Worm (Caenorhabditis elegans) whole organism, L2 larva: ENCODE results near the gene cyp-14A4.

Source experiments
- C34F6.9 ChIP-seq: fragments of 150-350 bp; optimal IDR thresholded peaks from 2 replicates; lab custom pipeline; 2014; ENCODE audit warnings: missing biosample characterization, missing genetic modification characterization
- F13H6.1 ChIP-seq: sonication (generic microtip); optimal IDR thresholded peaks from 2 replicates; lab custom pipeline; 2016; ENCODE audit warnings: missing genetic modification characterization, missing compliant biosample characterization
- R02D3.7 ChIP-seq: fragments of 150-350 bp; optimal IDR thresholded peaks from 2 replicates; lab custom pipeline; 2014; ENCODE audit warnings: missing biosample characterization, missing genetic modification characterization
- Y55F3AM.14 ChIP-seq: fragments of 200-800 bp; sonication (Bioruptor generic); optimal IDR thresholded peaks from 2 replicates; lab custom pipeline; 2018; ENCODE audit warnings: mild to moderate bottlenecking, missing genetic modification characterization, missing compliant biosample characterization
- alr-1 ChIP-seq: fragments of 150-350 bp; optimal IDR thresholded peaks from 2 replicates; lab custom pipeline; 2014; ENCODE audit warnings: missing biosample characterization, missing genetic modification characterization
- aly-2 ChIP-seq: fragments of 150-350 bp; optimal IDR thresholded peaks from 2 replicates; lab custom pipeline; 2014; ENCODE audit warnings: missing biosample characterization, missing genetic modification characterization
- ceh-16 ChIP-seq: fragments of 150-350 bp; optimal IDR thresholded peaks from 2 replicates; lab custom pipeline; 2014; ENCODE audit warnings: missing biosample characterization, missing genetic modification characterization
- crh-2 ChIP-seq: sonication (generic microtip); optimal IDR thresholded peaks from 2 replicates; lab custom pipeline; 2017; ENCODE audit warnings: missing biosample characterization, missing genetic modification characterization
- dmd-4 ChIP-seq: sonication (generic microtip); optimal IDR thresholded peaks from 2 replicates; lab custom pipeline; 2017; ENCODE audit warnings: missing biosample characterization, missing genetic modification characterization
- egl-27 ChIP-seq: sonication (generic microtip); optimal IDR thresholded peaks from 3 replicates; lab custom pipeline; 2017; ENCODE audit warnings: missing biosample characterization, missing genetic modification reagents, missing genetic modification characterization
- elt-3 ChIP-seq: sonication (generic microtip); optimal IDR thresholded peaks from 2 replicates; lab custom pipeline; 2017; ENCODE audit warnings: missing biosample characterization, missing genetic modification characterization
- fos-1 ChIP-seq: fragments of 150-350 bp; optimal IDR thresholded peaks from 2 replicates; lab custom pipeline; 2014; ENCODE audit warnings: missing biosample characterization, missing genetic modification characterization
- gmeb-1 ChIP-seq: fragments of 150-350 bp; optimal IDR thresholded peaks from 2 replicates; lab custom pipeline; 2014; ENCODE audit warnings: missing biosample characterization, missing genetic modification characterization
- lin-11 ChIP-seq: fragments of 150-350 bp; sonication (generic microtip); optimal IDR thresholded peaks from 2 replicates; lab custom pipeline; 2014; ENCODE audit warnings: missing biosample characterization, missing genetic modification characterization, inconsistent platforms, mixed read lengths
- lin-39 ChIP-seq: fragments of 150-350 bp; optimal IDR thresholded peaks from 2 replicates; lab custom pipeline; 2014; ENCODE audit warnings: missing biosample characterization, missing genetic modification reagents, missing genetic modification characterization
- lsy-2 ChIP-seq, 2 experiments: fragments of 150-350 bp in 1 of 2; sonication (generic microtip) in 1 of 2; optimal IDR thresholded peaks; 2 replicates each; lab custom pipeline; 2014 to 2017; ENCODE audit warnings: missing biosample characterization in 2 of 2, missing genetic modification characterization in 2 of 2
- mab-5 ChIP-seq: fragments of 150-350 bp; optimal IDR thresholded peaks from 2 replicates; lab custom pipeline; 2014; ENCODE audit warnings: missing biosample characterization, missing genetic modification characterization
- mbf-1 ChIP-seq: sonication (generic microtip); optimal IDR thresholded peaks from 2 replicates; lab custom pipeline; 2017; ENCODE audit warnings: missing biosample characterization, missing genetic modification characterization
- mdl-1 ChIP-seq, 2 experiments: fragments of 150-350 bp in 1 of 2; sonication (generic microtip) in 1 of 2; optimal IDR thresholded peaks; 2 replicates each; lab custom pipeline; 2017; ENCODE audit warnings: missing biosample characterization in 2 of 2, missing genetic modification characterization in 2 of 2
- nhr-10 ChIP-seq: sonication (generic microtip); optimal IDR thresholded peaks from 2 replicates; lab custom pipeline; 2017; ENCODE audit warnings: missing biosample characterization, missing genetic modification characterization
- nhr-12 ChIP-seq: fragments of 150-350 bp; optimal IDR thresholded peaks from 2 replicates; lab custom pipeline; 2014; ENCODE audit warnings: missing biosample characterization, missing genetic modification characterization
- nhr-129 ChIP-seq: fragments of 150-350 bp; optimal IDR thresholded peaks from 2 replicates; lab custom pipeline; 2014; ENCODE audit warnings: missing biosample characterization, missing genetic modification characterization
- nhr-21 ChIP-seq: fragments of 150-350 bp; optimal IDR thresholded peaks from 2 replicates; lab custom pipeline; 2014; ENCODE audit warnings: missing biosample characterization, missing genetic modification characterization
- nhr-237 ChIP-seq: fragments of 150-350 bp; optimal IDR thresholded peaks from 2 replicates; lab custom pipeline; 2014; ENCODE audit warnings: missing biosample characterization, missing genetic modification characterization
- nhr-6 ChIP-seq: fragments of 150-350 bp; optimal IDR thresholded peaks from 2 replicates; lab custom pipeline; 2014; ENCODE audit warnings: missing biosample characterization, missing genetic modification characterization
- nhr-77 ChIP-seq: fragments of 150-350 bp; optimal IDR thresholded peaks from 2 replicates; lab custom pipeline; 2014; ENCODE audit warnings: missing biosample characterization, missing genetic modification characterization
- sem-4 ChIP-seq: fragments of 150-350 bp; optimal IDR thresholded peaks from 2 replicates; lab custom pipeline; 2014; ENCODE audit warnings: missing biosample characterization, missing genetic modification reagents, missing genetic modification characterization
- skn-1 ChIP-seq: sonication (generic microtip); optimal IDR thresholded peaks from 2 replicates; lab custom pipeline; 2017; ENCODE audit warnings: missing biosample characterization, missing genetic modification characterization
- sma-3 ChIP-seq: sonication (generic microtip); optimal IDR thresholded peaks from 2 replicates; lab custom pipeline; 2016; ENCODE audit warnings: missing genetic modification reagents, missing genetic modification characterization, missing compliant biosample characterization
- sma-9 ChIP-seq, 2 experiments: fragments of 150-350 bp in 1 of 2; sonication (generic microtip) in 1 of 2; optimal IDR thresholded peaks; 2 replicates each; lab custom pipeline; 2014 to 2016; ENCODE audit warnings: missing genetic modification characterization in 2 of 2, mild to moderate bottlenecking in 1 of 2, missing biosample characterization in 1 of 2, missing compliant biosample characterization in 1 of 2, missing genetic modification reagents in 1 of 2, moderate library complexity in 1 of 2
- unc-39 ChIP-seq: fragments of 150-350 bp; optimal IDR thresholded peaks from 2 replicates; lab custom pipeline; 2014; ENCODE audit warnings: missing biosample characterization, missing genetic modification characterization
- unc-55 ChIP-seq: fragments of 150-350 bp; sonication (generic microtip); optimal IDR thresholded peaks from 3 replicates; lab custom pipeline; 2014; ENCODE audit warnings: missing biosample characterization, missing genetic modification reagents, missing genetic modification characterization
- zag-1 ChIP-seq: fragments of 150-350 bp; optimal IDR thresholded peaks from 2 replicates; lab custom pipeline; 2014; ENCODE audit warnings: missing biosample characterization, missing genetic modification characterization
- ztf-1 ChIP-seq: fragments of 200-800 bp; sonication (Bioruptor generic); conservative IDR thresholded peaks from 2 replicates; pipeline ENCODE4 v1.3.6; 2022; ENCODE audit warnings: missing genetic modification characterization, missing compliant biosample characterization
- ztf-4 ChIP-seq: fragments of 150-350 bp; optimal IDR thresholded peaks from 2 replicates; lab custom pipeline; 2014; ENCODE audit warnings: missing biosample characterization, missing genetic modification characterization

The cyp-14A4 gene

ce11 chrX:13269586-13269985 lies 14.4 kb downstream of the cyp-14A4 start, which contains the start of gene cyp-14A2:
cyp-14A2 (minus strand) TSS chrX:13269686.
- TF ChIP-seq aly-2 (tag; lab: Kevin White, UChicago) (no peak), zag-1 (tag; lab: Kevin White, UChicago) (no peak), alr-1 (tag; lab: Kevin White, UChicago) (no peak), lsy-2 (tag; optimal IDR thresholded peaks at IDR 0.05; lab: Kevin White, UChicago) (no peak), mab-5 (tag; lab: Kevin White, UChicago) (no peak), unc-55 (GFP tag; lab: Kevin White, UChicago) (no peak), nhr-12 (tag; lab: Kevin White, UChicago) (no peak), F13H6.1 (tag; lab: Kevin White, UChicago) (no peak), nhr-21 (tag; lab: Kevin White, UChicago) (no peak), egl-27 (tag; lab: Kevin White, UChicago) (no peak), elt-3 (tag; lab: Kevin White, UChicago) (no peak)

ce11 chrX:13267230-13267629 lies 16.8 kb downstream of the cyp-14A4 start, which contains the start of gene cyp-14A1:
cyp-14A1 (minus strand) TSS chrX:13267355.
- TF ChIP-seq unc-55 (GFP tag; lab: Kevin White, UChicago) (no peak), nhr-129 (tag; lab: Kevin White, UChicago) (peak; percentile 74), aly-2 (tag; lab: Kevin White, UChicago) (no peak), sem-4 (no peak)

ce11 chrX:13264550-13264949 lies 19.4 kb downstream of the cyp-14A4 start:
- TF ChIP-seq sma-9 (GFP tag; optimal IDR thresholded peaks at IDR 0.05; lab: Kevin White, UChicago) (peak; percentile 68), sma-9 (tag; optimal IDR thresholded peaks at IDR 0.05; lab: Kevin White, UChicago) (no peak), Y55F3AM.14 (GFP tag; lab: Kevin White, UChicago) (peak; percentile 23), lsy-2 (tag; optimal IDR thresholded peaks at IDR 0.05; lab: Kevin White, UChicago) (peak in 1 of 2 experiments; percentile 36), mdl-1 (tag; optimal IDR thresholded peaks at IDR 0.05; lab: Kevin White, UChicago) (no peak), R02D3.7 (tag; lab: Kevin White, UChicago) (no peak), crh-2 (tag; lab: Kevin White, UChicago) (peak; percentile 36), gmeb-1 (tag; lab: Kevin White, UChicago) (peak; percentile 19), C34F6.9 (tag; lab: Kevin White, UChicago) (peak; percentile 36), ceh-16 (peak; percentile 31), lin-11 (tag; lab: Kevin White, UChicago) (peak; percentile 28), ztf-4 (tag; lab: Kevin White, UChicago) (peak; percentile 35), unc-55 (GFP tag; lab: Kevin White, UChicago) (peak; percentile 66), skn-1 (tag; lab: Kevin White, UChicago) (no peak), F13H6.1 (tag; lab: Kevin White, UChicago) (peak; percentile 65), egl-27 (tag; lab: Kevin White, UChicago) (no peak), nhr-6 (tag; lab: Kevin White, UChicago) (no peak), zag-1 (tag; lab: Kevin White, UChicago) (peak; percentile 45), mab-5 (tag; lab: Kevin White, UChicago) (no peak), unc-39 (tag; lab: Kevin White, UChicago) (no peak), sem-4 (peak; percentile 16), nhr-21 (tag; lab: Kevin White, UChicago) (peak; percentile 42), sma-3 (GFP tag; lab: Kevin White, UChicago) (peak; percentile 30), nhr-129 (tag; lab: Kevin White, UChicago) (peak; percentile 83), fos-1 (peak; percentile 19), nhr-77 (tag; lab: Kevin White, UChicago) (no peak)
- TF ChIP-seq, all 48 proteins: peak for 17

- TF ChIP-seq nhr-77 (tag; lab: Kevin White, UChicago) (no peak), unc-55 (GFP tag; lab: Kevin White, UChicago) (no peak), ztf-1 (GFP tag; lab: Robert Waterston, UW) (no peak), dmd-4 (tag; lab: Kevin White, UChicago) (no peak), nhr-10 (tag; lab: Kevin White, UChicago) (no peak), crh-2 (tag; lab: Kevin White, UChicago) (no peak), mab-5 (tag; lab: Kevin White, UChicago) (no peak), mbf-1 (no peak), sma-3 (GFP tag; lab: Kevin White, UChicago) (no peak), Y55F3AM.14 (GFP tag; lab: Kevin White, UChicago) (no peak), nhr-129 (tag; lab: Kevin White, UChicago) (no peak), nhr-237 (no peak), C34F6.9 (tag; lab: Kevin White, UChicago) (no peak), sma-9 (GFP tag; optimal IDR thresholded peaks at IDR 0.05; lab: Kevin White, UChicago) (no peak), sma-9 (tag; optimal IDR thresholded peaks at IDR 0.05; lab: Kevin White, UChicago) (no peak), nhr-21 (tag; lab: Kevin White, UChicago) (no peak), lin-39 (tag; lab: Kevin White, UChicago) (no peak), egl-27 (tag; lab: Kevin White, UChicago) (no peak)
Measured at ce11 chrX:13262195-13262594, 21.8 kb downstream of the cyp-14A4 start, which contains the start of gene K09A11.1. K09A11.1 (plus strand) TSS chrX:13262495.
